Worm (Caenorhabditis elegans) whole organism, L1 larva: Measurements from ENCODE around the gene srxa-19.

Experiments used
- F16B12.6 ChIP-seq: fragments of 150-350 bp; optimal IDR thresholded peaks from 2 replicates; lab custom pipeline; 2014; ENCODE audit warnings: missing biosample characterization, missing genetic modification characterization
- Y116A8C.19 ChIP-seq: sonication (generic microtip); optimal IDR thresholded peaks from 2 replicates; lab custom pipeline; 2016; ENCODE audit warnings: missing compliant biosample characterization, missing genetic modification characterization, borderline replicate concordance
- aha-1 ChIP-seq: fragments of 150-350 bp; optimal IDR thresholded peaks from 2 replicates; lab custom pipeline; 2014; ENCODE audit warnings: missing biosample characterization, missing genetic modification characterization
- aly-2 ChIP-seq: fragments of 150-350 bp; optimal IDR thresholded peaks from 2 replicates; lab custom pipeline; 2014; ENCODE audit warnings: missing biosample characterization, missing genetic modification characterization
- ama-1 ChIP-seq: fragments of 150-350 bp; optimal IDR thresholded peaks from 2 replicates; lab custom pipeline; 2014
- blmp-1 ChIP-seq: fragments of 150-350 bp; optimal IDR thresholded peaks from 2 replicates; lab custom pipeline; 2014; ENCODE audit warnings: missing biosample characterization, missing genetic modification characterization
- ceh-63 ChIP-seq: fragments of 200-800 bp; sonication (Bioruptor generic); optimal IDR thresholded peaks from 2 replicates; lab custom pipeline; 2018; ENCODE audit warnings: mild to moderate bottlenecking, missing genetic modification characterization, missing compliant biosample characterization
- ceh-82 ChIP-seq, 3 experiments: fragments of 150-350 bp in 1 of 3; sonication (generic microtip) in 2 of 3; optimal IDR thresholded peaks; 2 replicates each; lab custom pipeline; 2014 to 2017; ENCODE audit warnings: missing biosample characterization in 3 of 3, missing genetic modification characterization in 3 of 3
- dpl-1 ChIP-seq, 3 experiments: fragments of 150-350 bp in 2 of 3; sonication (generic microtip) in 1 of 3; optimal IDR thresholded peaks; 2 replicates each; lab custom pipeline; 2014 to 2017; ENCODE audit warnings: missing biosample characterization in 3 of 3, missing genetic modification characterization in 3 of 3, missing genetic modification reagents in 3 of 3
- dsc-1 ChIP-seq: sonication (generic microtip); optimal IDR thresholded peaks from 2 replicates; lab custom pipeline; 2016; ENCODE audit warnings: mild to moderate bottlenecking, missing genetic modification characterization, missing compliant biosample characterization
- efl-1 ChIP-seq, 4 experiments: fragments of 150-350 bp; optimal IDR thresholded peaks in 3 of 4; peaks in 1 of 4; 1 replicate in 1 of 4; 2 replicates in 3 of 4; lab custom pipeline; 2014; ENCODE audit warnings: missing biosample characterization in 2 of 4, missing genetic modification characterization in 2 of 4, missing genetic modification reagents in 2 of 4
- efl-3 ChIP-seq: fragments of 200-800 bp; sonication (Bioruptor generic); optimal IDR thresholded peaks from 2 replicates; lab custom pipeline; 2018; ENCODE audit warnings: mild to moderate bottlenecking, missing genetic modification characterization, missing compliant biosample characterization
- egl-27 ChIP-seq, 2 experiments: fragments of 150-350 bp in 1 of 2; sonication (generic microtip); optimal IDR thresholded peaks; 3 replicates each; lab custom pipeline; 2017 to 2018; ENCODE audit warnings: missing biosample characterization in 2 of 2, missing genetic modification characterization in 2 of 2, missing genetic modification reagents in 2 of 2
- elt-2 ChIP-seq: sonication (generic microtip); optimal IDR thresholded peaks from 2 replicates; lab custom pipeline; 2016; ENCODE audit warnings: missing genetic modification characterization, mild to moderate bottlenecking, inconsistent platforms, missing compliant biosample characterization, missing genetic modification reagents
- elt-3 ChIP-seq, 6 experiments: fragments of 150-350 bp in 1 of 6; sonication (generic microtip); optimal IDR thresholded peaks; 2 replicates each; lab custom pipeline; 2017 to 2018; ENCODE audit warnings: missing biosample characterization in 6 of 6, missing genetic modification characterization in 6 of 6, inconsistent platforms in 1 of 6
- ets-5 ChIP-seq: fragments of 200-800 bp; sonication (Bioruptor generic); IDR thresholded peaks from 2 replicates; pipeline ENCODE4 v1.3.6; 2022; ENCODE audit warnings: missing genetic modification characterization, missing compliant biosample characterization
- fkh-10 ChIP-seq: sonication (generic microtip); optimal IDR thresholded peaks from 2 replicates; lab custom pipeline; 2017; ENCODE audit warnings: missing biosample characterization, missing genetic modification reagents, missing genetic modification characterization
- fkh-8 ChIP-seq: sonication (generic microtip); optimal IDR thresholded peaks from 2 replicates; lab custom pipeline; 2016; ENCODE audit warnings: mild to moderate bottlenecking, missing genetic modification characterization, missing compliant biosample characterization
- grh-1 ChIP-seq: fragments of 200-800 bp; sonication (Bioruptor generic); IDR thresholded peaks from 2 replicates; pipeline ENCODE4 v1.3.6; 2022; ENCODE audit warnings: missing genetic modification reagents, missing genetic modification characterization, missing compliant biosample characterization
- hlh-17 ChIP-seq: fragments of 200-800 bp; sonication (Bioruptor generic); optimal IDR thresholded peaks from 2 replicates; lab custom pipeline; 2018; ENCODE audit warnings: missing genetic modification characterization, mild to moderate bottlenecking, missing compliant biosample characterization, moderate library complexity, borderline replicate concordance
- hlh-4 ChIP-seq: sonication (generic microtip); optimal IDR thresholded peaks from 2 replicates; lab custom pipeline; 2016; ENCODE audit warnings: mild to moderate bottlenecking, missing genetic modification characterization, missing compliant biosample characterization
- hpl-2 ChIP-seq: fragments of 150-350 bp; optimal IDR thresholded peaks from 2 replicates; lab custom pipeline; 2014; ENCODE audit warnings: missing biosample characterization, missing genetic modification reagents, missing genetic modification characterization
- isw-1 ChIP-seq: fragments of 200-800 bp; sonication (Bioruptor generic); IDR thresholded peaks from 2 replicates; pipeline ENCODE4 v1.3.6; 2022; ENCODE audit warnings: missing genetic modification characterization, missing compliant biosample characterization
- lin-13 ChIP-seq: fragments of 150-350 bp; optimal IDR thresholded peaks from 2 replicates; lab custom pipeline; 2014; ENCODE audit warnings: missing biosample characterization, missing genetic modification reagents, missing genetic modification characterization
- lin-14 ChIP-seq: fragments of 200-800 bp; sonication (Bioruptor generic); optimal IDR thresholded peaks from 2 replicates; lab custom pipeline; 2018; ENCODE audit warnings: mild to moderate bottlenecking, missing genetic modification characterization, moderate library complexity, missing compliant biosample characterization
- lin-35 ChIP-seq, 2 experiments: fragments of 150-350 bp; optimal IDR thresholded peaks; 2 replicates each; lab custom pipeline; 2014; ENCODE audit warnings: missing biosample characterization in 2 of 2, missing genetic modification characterization in 2 of 2, missing genetic modification reagents in 2 of 2
- mab-9 ChIP-seq: fragments of 200-800 bp; sonication (Bioruptor generic); IDR thresholded peaks from 2 replicates; pipeline ENCODE4 v1.3.6; 2022; ENCODE audit warnings: missing genetic modification reagents, missing genetic modification characterization, missing compliant biosample characterization
- mef-2 ChIP-seq: fragments of 150-350 bp; optimal IDR thresholded peaks from 2 replicates; lab custom pipeline; 2014; ENCODE audit warnings: missing biosample characterization, missing genetic modification characterization
- mep-1 ChIP-seq: fragments of 150-350 bp; optimal IDR thresholded peaks from 2 replicates; lab custom pipeline; 2014; ENCODE audit warnings: missing biosample characterization, missing genetic modification characterization
- nhr-11 ChIP-seq: fragments of 150-350 bp; optimal IDR thresholded peaks from 2 replicates; lab custom pipeline; 2014; ENCODE audit warnings: missing biosample characterization, missing genetic modification characterization
- nhr-12 ChIP-seq: sonication (generic microtip); optimal IDR thresholded peaks from 2 replicates; lab custom pipeline; 2017; ENCODE audit warnings: missing biosample characterization, missing genetic modification characterization
- nhr-20 ChIP-seq: sonication (generic microtip); optimal IDR thresholded peaks from 2 replicates; lab custom pipeline; 2016; ENCODE audit warnings: mild to moderate bottlenecking, missing genetic modification characterization, missing compliant biosample characterization
- nhr-237 ChIP-seq: fragments of 150-350 bp; optimal IDR thresholded peaks from 2 replicates; lab custom pipeline; 2014; ENCODE audit warnings: missing biosample characterization, missing genetic modification characterization
- nhr-71 ChIP-seq: sonication (generic microtip); optimal IDR thresholded peaks from 2 replicates; lab custom pipeline; 2016; ENCODE audit warnings: mild to moderate bottlenecking, missing genetic modification characterization, moderate library complexity, missing compliant biosample characterization
- nhr-76 ChIP-seq: sonication (generic microtip); optimal IDR thresholded peaks from 2 replicates; lab custom pipeline; 2017; ENCODE audit warnings: missing biosample characterization, missing genetic modification characterization
- nhr-90 ChIP-seq: sonication (generic microtip); optimal IDR thresholded peaks from 2 replicates; lab custom pipeline; 2016; ENCODE audit warnings: mild to moderate bottlenecking, missing genetic modification characterization, missing compliant biosample characterization; ENCODE audit not compliant: poor library complexity
- pag-3 ChIP-seq: sonication (generic microtip); optimal IDR thresholded peaks from 2 replicates; lab custom pipeline; 2017; ENCODE audit warnings: missing genetic modification characterization, mild to moderate bottlenecking, missing compliant biosample characterization, antibody characterized with exemption, borderline replicate concordance; ENCODE audit not compliant: insufficient read depth
- pax-3 ChIP-seq: fragments of 200-800 bp; sonication (Bioruptor generic); optimal IDR thresholded peaks from 2 replicates; lab custom pipeline; 2018; ENCODE audit warnings: mild to moderate bottlenecking, missing genetic modification characterization, moderate library complexity, missing compliant biosample characterization
- pqm-1 ChIP-seq: sonication (generic microtip); optimal IDR thresholded peaks from 3 replicates; lab custom pipeline; 2017; ENCODE audit warnings: missing biosample characterization, missing genetic modification characterization
- rnt-1 ChIP-seq: sonication (generic microtip); optimal IDR thresholded peaks from 2 replicates; lab custom pipeline; 2016; ENCODE audit warnings: mild to moderate bottlenecking, missing genetic modification characterization, moderate library complexity, missing compliant biosample characterization
- snpc-4 ChIP-seq: fragments of 150-350 bp; optimal IDR thresholded peaks from 2 replicates; lab custom pipeline; 2014; ENCODE audit warnings: missing biosample characterization, missing genetic modification characterization
- snu-23 ChIP-seq: sonication (generic microtip); optimal IDR thresholded peaks from 2 replicates; lab custom pipeline; 2016; ENCODE audit warnings: missing genetic modification characterization, missing compliant biosample characterization
- sptf-1 ChIP-seq: fragments of 150-350 bp; optimal IDR thresholded peaks from 2 replicates; lab custom pipeline; 2014; ENCODE audit warnings: missing biosample characterization, missing genetic modification characterization
- sup-37 ChIP-seq: fragments of 200-800 bp; sonication (Bioruptor generic); optimal IDR thresholded peaks from 2 replicates; lab custom pipeline; 2018; ENCODE audit warnings: mild to moderate bottlenecking, missing genetic modification characterization, missing compliant biosample characterization
- swsn-7 ChIP-seq: sonication (generic microtip); optimal IDR thresholded peaks from 2 replicates; lab custom pipeline; 2016; ENCODE audit warnings: missing genetic modification characterization, missing compliant biosample characterization
- tbx-2 ChIP-seq: sonication (generic microtip); optimal IDR thresholded peaks from 2 replicates; lab custom pipeline; 2016; ENCODE audit warnings: missing genetic modification characterization, missing compliant biosample characterization
- tlp-1 ChIP-seq: fragments of 150-350 bp; optimal IDR thresholded peaks from 2 replicates; lab custom pipeline; 2014; ENCODE audit warnings: missing biosample characterization, missing genetic modification characterization
- unc-62 ChIP-seq: fragments of 150-350 bp; optimal IDR thresholded peaks from 2 replicates; lab custom pipeline; 2014; ENCODE audit warnings: missing biosample characterization, missing genetic modification reagents, missing genetic modification characterization
- unc-86 ChIP-seq: sonication (generic microtip); optimal IDR thresholded peaks from 2 replicates; lab custom pipeline; 2016; ENCODE audit warnings: missing genetic modification characterization, missing compliant biosample characterization
- unc-98 ChIP-seq: fragments of 200-800 bp; sonication (Bioruptor generic); IDR thresholded peaks from 2 replicates; pipeline ENCODE4 v1.3.6; 2022; ENCODE audit warnings: missing genetic modification characterization, missing compliant biosample characterization

Gene srxa-19

ce11 chrV:10145653-10146052 lies 23.1 kb upstream of the srxa-19 start, which contains the start of gene C51E3.9:
C51E3.9 (plus strand) TSS chrV:10145953.
- TF ChIP-seq nhr-71 (tag; lab: Kevin White, UChicago) (peak; percentile 31), lin-14 (GFP tag; lab: Kevin White, UChicago) (peak; percentile 61), rnt-1 (peak; percentile 40), egl-27 (tag; optimal IDR thresholded peaks at IDR 0.05; lab: Kevin White, UChicago) (no peak)

- TF ChIP-seq aly-2 (tag; lab: Kevin White, UChicago) (no peak), nhr-12 (tag; lab: Kevin White, UChicago) (no peak), sup-37 (GFP tag; lab: Kevin White, UChicago) (no peak), unc-86 (no peak), fkh-10 (GFP tag; lab: Kevin White, UChicago) (no peak), grh-1 (GFP tag; lab: Robert Waterston, UW) (no peak), nhr-76 (tag; lab: Kevin White, UChicago) (no peak), dsc-1 (tag; lab: Kevin White, UChicago) (no peak), pax-3 (tag; lab: Kevin White, UChicago) (no peak), unc-98 (GFP tag; lab: Robert Waterston, UW) (no peak), unc-62 (GFP tag; lab: Kevin White, UChicago) (no peak), nhr-11 (tag; lab: Kevin White, UChicago) (no peak), efl-3 (no peak), ceh-63 (GFP tag; lab: Kevin White, UChicago) (no peak), ets-5 (GFP tag; lab: Robert Waterston, UW) (no peak), swsn-7 (tag; lab: Kevin White, UChicago) (no peak), pag-3 (tag; lab: Kevin White, UChicago) (no peak), dpl-1 (GFP tag; optimal IDR thresholded peaks at IDR 0.05; lab: Kevin White, UChicago) (peak in 2 of 3 experiments; percentile 21 to 58), snu-23 (peak; percentile 15), hlh-4 (tag; lab: Kevin White, UChicago) (no peak), lin-14 (GFP tag; lab: Kevin White, UChicago) (no peak), mef-2 (tag; lab: Kevin White, UChicago) (no peak), pqm-1 (tag; lab: Kevin White, UChicago) (no peak), ceh-82 (tag; optimal IDR thresholded peaks at IDR 0.05; lab: Kevin White, UChicago) (no peak), nhr-237 (tag; lab: Kevin White, UChicago) (no peak), efl-1 (optimal IDR thresholded peaks at IDR 0.05; lab: Kevin White, UChicago) (peak; percentile 28 to 30), efl-1 (GFP tag; optimal IDR thresholded peaks at IDR 0.05 in 1 of 2; lab: Kevin White, UChicago) (peak; percentile 42 to 87), lin-13 (GFP tag; lab: Kevin White, UChicago) (no peak), tlp-1 (no peak), snpc-4 (tag; lab: Kevin White, UChicago) (peak; percentile 61), lin-35 (GFP tag; optimal IDR thresholded peaks at IDR 0.05; lab: Kevin White, UChicago) (peak; percentile 46 to 69), hpl-2 (GFP tag; lab: Kevin White, UChicago) (no peak), aha-1 (tag; lab: Kevin White, UChicago) (no peak), isw-1 (GFP tag; lab: Robert Waterston, UW) (no peak), nhr-20 (peak; percentile 4), nhr-90 (tag; lab: Kevin White, UChicago) (no peak), F16B12.6 (tag; lab: Kevin White, UChicago) (no peak), mab-9 (GFP tag; lab: Robert Waterston, UW) (no peak), elt-2 (no peak), ama-1 (no peak), hlh-17 (GFP tag; lab: Kevin White, UChicago) (no peak), elt-3 (tag; optimal IDR thresholded peaks at IDR 0.05; lab: Kevin White, UChicago) (peak in 1 of 6 experiments; percentile 8), Y116A8C.19 (tag; lab: Kevin White, UChicago) (no peak), fkh-8 (tag; lab: Kevin White, UChicago) (no peak), sptf-1 (tag; lab: Kevin White, UChicago) (no peak), tbx-2 (no peak), blmp-1 (peak; percentile 19), mep-1 (tag; lab: Kevin White, UChicago) (no peak)
Measured at ce11 chrV:10134077-10134693, 11.6 kb upstream of the srxa-19 start, which contains the start of the genes C08B6.18, wdr-20 and C08B6.8. C08B6.18 (minus strand) TSS chrV:10134127. wdr-20 (minus strand) TSS chrV:10134158. C08B6.8 (plus strand) TSS chrV:10134643.
